Fruit fly (Drosophila melanogaster) whole organism, prepupa: ENCODE results near the gene yellow-f2.

Experiments
- Blimp-1 ChIP-seq: fragments of 200-800 bp; sonication (Bioruptor generic); optimal IDR thresholded peaks from 3 replicates; lab custom pipeline; 2017; ENCODE audit warnings: missing biosample characterization, missing genetic modification characterization, mild to moderate bottlenecking, moderate library complexity, missing genetic modification reagents
- CG11294 ChIP-seq: fragments of 200-800 bp; sonication (Bioruptor generic); IDR thresholded peaks from 2 replicates; pipeline ENCODE4 v1.3.6; 2022; ENCODE audit warnings: missing biosample characterization, missing genetic modification characterization
- CG11762 ChIP-seq: fragments of 200-800 bp; sonication (Bioruptor generic); optimal IDR thresholded peaks from 3 replicates; lab custom pipeline; 2016; ENCODE audit warnings: missing biosample characterization, missing genetic modification characterization; ENCODE audit not compliant: insufficient read depth
- CG11902 ChIP-seq: fragments of 200-800 bp; sonication (Bioruptor generic); optimal IDR thresholded peaks from 3 replicates; lab custom pipeline; 2016; ENCODE audit warnings: missing biosample characterization, missing genetic modification characterization
- CG15336 ChIP-seq: fragments of 200-800 bp; sonication (Bioruptor generic); IDR thresholded peaks from 2 replicates; pipeline ENCODE4 v1.3.6; 2022; ENCODE audit warnings: missing biosample characterization, missing genetic modification characterization
- CG1621 ChIP-seq: fragments of 200-800 bp; sonication (Bioruptor generic); optimal IDR thresholded peaks from 3 replicates; lab custom pipeline; 2018; ENCODE audit warnings: missing biosample characterization, mild to moderate bottlenecking, missing genetic modification characterization
- CG16779 ChIP-seq: fragments of 200-800 bp; sonication (Bioruptor generic); optimal IDR thresholded peaks from 3 replicates; lab custom pipeline; 2017; ENCODE audit warnings: missing biosample characterization, mild to moderate bottlenecking, missing genetic modification characterization
- CG3032 ChIP-seq: fragments of 200-800 bp; optimal IDR thresholded peaks from 2 replicates; lab custom pipeline; 2019; ENCODE audit warnings: missing biosample characterization, mild to moderate bottlenecking, missing genetic modification characterization, moderate library complexity
- CG31627 ChIP-seq: fragments of 200-800 bp; sonication (Bioruptor generic); optimal IDR thresholded peaks from 3 replicates; lab custom pipeline; 2016; ENCODE audit warnings: missing biosample characterization, missing genetic modification characterization
- CG32006 ChIP-seq: fragments of 200-800 bp; sonication (Bioruptor generic); optimal IDR thresholded peaks from 3 replicates; lab custom pipeline; 2017; ENCODE audit warnings: missing biosample characterization, mild to moderate bottlenecking, missing genetic modification characterization
- CG34406 ChIP-seq: fragments of 200-800 bp; sonication (Bioruptor generic); optimal IDR thresholded peaks from 3 replicates; lab custom pipeline; 2016; ENCODE audit warnings: missing biosample characterization, missing genetic modification characterization
- CG4318 ChIP-seq: fragments of 200-800 bp; sonication (Bioruptor generic); optimal IDR thresholded peaks from 3 replicates; lab custom pipeline; 2017; ENCODE audit warnings: missing biosample characterization, mild to moderate bottlenecking, missing genetic modification characterization
- CG6163 ChIP-seq: fragments of 200-800 bp; sonication (Bioruptor generic); IDR thresholded peaks from 3 replicates; pipeline ENCODE4 v1.3.6; 2022; ENCODE audit warnings: missing biosample characterization, missing genetic modification characterization
- CG6276 ChIP-seq: fragments of 200-800 bp; sonication (Bioruptor generic); optimal IDR thresholded peaks from 2 replicates; lab custom pipeline; 2017; ENCODE audit warnings: missing biosample characterization, mild to moderate bottlenecking, missing genetic modification characterization
- CG6808 ChIP-seq: fragments of 200-800 bp; sonication (Bioruptor generic); optimal IDR thresholded peaks from 3 replicates; lab custom pipeline; 2017; ENCODE audit warnings: missing biosample characterization, missing genetic modification characterization, mild to moderate bottlenecking, moderate library complexity, missing genetic modification reagents
- CG6854 ChIP-seq: fragments of 200-800 bp; sonication (Bioruptor generic); optimal IDR thresholded peaks from 2 replicates; lab custom pipeline; 2017; ENCODE audit warnings: missing biosample characterization, mild to moderate bottlenecking, missing genetic modification characterization
- CG7368 ChIP-seq: fragments of 200-800 bp; sonication (Bioruptor generic); optimal IDR thresholded peaks from 3 replicates; lab custom pipeline; 2016; ENCODE audit warnings: missing biosample characterization, missing genetic modification characterization
- CG8119 ChIP-seq: fragments of 200-800 bp; sonication (Bioruptor generic); IDR thresholded peaks from 3 replicates; pipeline ENCODE4 v1.3.6; 2022; ENCODE audit warnings: missing biosample characterization, missing genetic modification characterization
- CG8632 ChIP-seq: fragments of 200-800 bp; sonication (Bioruptor generic); optimal IDR thresholded peaks from 3 replicates; lab custom pipeline; 2016; ENCODE audit warnings: missing biosample characterization, missing genetic modification characterization
- CG9139 ChIP-seq: fragments of 200-800 bp; sonication (Bioruptor generic); optimal IDR thresholded peaks from 3 replicates; lab custom pipeline; 2017; ENCODE audit warnings: missing biosample characterization, mild to moderate bottlenecking, missing genetic modification characterization
- Eip75B ChIP-seq: fragments of 200-800 bp; sonication (Bioruptor generic); optimal IDR thresholded peaks from 3 replicates; lab custom pipeline; 2016; ENCODE audit warnings: missing biosample characterization, missing genetic modification characterization
- Eip78C ChIP-seq: fragments of 200-800 bp; sonication (Bioruptor generic); peaks from one replicate; lab custom pipeline; 2016; ENCODE audit warnings: missing biosample characterization, missing genetic modification characterization
- Eip93F ChIP-seq: fragments of 200-800 bp; sonication (Bioruptor generic); optimal IDR thresholded peaks from 2 replicates; lab custom pipeline; 2016; ENCODE audit warnings: missing biosample characterization, mild to moderate bottlenecking, missing genetic modification characterization
- Ets21C ChIP-seq: fragments of 200-800 bp; sonication (Bioruptor generic); optimal IDR thresholded peaks from 3 replicates; lab custom pipeline; 2016; ENCODE audit warnings: missing biosample characterization, missing genetic modification characterization
- Ets96B ChIP-seq: fragments of 200-800 bp; optimal IDR thresholded peaks from 2 replicates; lab custom pipeline; 2019; ENCODE audit warnings: missing biosample characterization, mild to moderate bottlenecking, missing genetic modification characterization, moderate library complexity
- Gug ChIP-seq: fragments of 200-800 bp; sonication (Bioruptor generic); IDR thresholded peaks from 2 replicates; pipeline ENCODE4 v1.3.6; 2022; ENCODE audit warnings: missing biosample characterization, missing genetic modification characterization
- Hr38 ChIP-seq: sonication (Bioruptor generic); optimal IDR thresholded peaks from 2 replicates; lab custom pipeline; 2016; ENCODE audit warnings: missing biosample characterization, missing genetic modification characterization
- Hr39 ChIP-seq: fragments of 200-800 bp; sonication (Bioruptor generic); optimal IDR thresholded peaks from 2 replicates; lab custom pipeline; 2016; ENCODE audit warnings: missing biosample characterization, missing genetic modification characterization
- Hr4 ChIP-seq: fragments of 200-800 bp; sonication (Bioruptor generic); optimal IDR thresholded peaks from 3 replicates; lab custom pipeline; 2016; ENCODE audit warnings: missing biosample characterization, missing genetic modification characterization
- Met ChIP-seq: fragments of 200-800 bp; sonication (Bioruptor generic); optimal IDR thresholded peaks from 3 replicates; lab custom pipeline; 2016; ENCODE audit warnings: missing biosample characterization, missing genetic modification characterization
- Smox ChIP-seq: fragments of 200-800 bp; sonication (Bioruptor generic); optimal IDR thresholded peaks from 3 replicates; lab custom pipeline; 2016; ENCODE audit warnings: missing biosample characterization, missing genetic modification characterization
- Sox102F ChIP-seq: fragments of 200-800 bp; sonication (Bioruptor generic); optimal IDR thresholded peaks from 2 replicates; lab custom pipeline; 2016; ENCODE audit warnings: missing biosample characterization, mild to moderate bottlenecking, missing genetic modification characterization
- Sox14 ChIP-seq: fragments of 200-800 bp; sonication (Bioruptor generic); optimal IDR thresholded peaks from 3 replicates; lab custom pipeline; 2016; ENCODE audit warnings: missing biosample characterization, missing genetic modification characterization
- Sox15 ChIP-seq: fragments of 200-800 bp; sonication (Bioruptor generic); optimal IDR thresholded peaks from 3 replicates; lab custom pipeline; 2016; ENCODE audit warnings: missing biosample characterization, missing genetic modification characterization
- achi ChIP-seq: fragments of 200-800 bp; sonication (Bioruptor generic); optimal IDR thresholded peaks from 3 replicates; lab custom pipeline; 2016; ENCODE audit warnings: missing biosample characterization, missing genetic modification characterization
- acj6 ChIP-seq: fragments of 200-800 bp; sonication (Bioruptor generic); optimal IDR thresholded peaks from 3 replicates; lab custom pipeline; 2016; ENCODE audit warnings: missing biosample characterization, missing genetic modification characterization
- cyc ChIP-seq: fragments of 200-800 bp; sonication (Bioruptor generic); optimal IDR thresholded peaks from 3 replicates; lab custom pipeline; 2016; ENCODE audit warnings: missing biosample characterization, missing genetic modification characterization
- dac ChIP-seq: fragments of 200-800 bp; sonication (Bioruptor generic); optimal IDR thresholded peaks from 2 replicates; lab custom pipeline; 2017; ENCODE audit warnings: missing biosample characterization, mild to moderate bottlenecking, missing genetic modification characterization
- eg ChIP-seq: fragments of 200-800 bp; sonication (Bioruptor generic); IDR thresholded peaks from 3 replicates; pipeline ENCODE4 v1.3.6; 2022; ENCODE audit warnings: missing biosample characterization, missing genetic modification characterization
- esn ChIP-seq: fragments of 200-800 bp; sonication (Bioruptor generic); optimal IDR thresholded peaks from 2 replicates; lab custom pipeline; 2016; ENCODE audit warnings: missing biosample characterization, mild to moderate bottlenecking, missing genetic modification characterization, moderate library complexity
- fd85E ChIP-seq: fragments of 200-800 bp; sonication (Bioruptor generic); optimal IDR thresholded peaks from 3 replicates; lab custom pipeline; 2016; ENCODE audit warnings: missing biosample characterization, missing genetic modification characterization
- lz ChIP-seq: fragments of 200-800 bp; sonication (Bioruptor generic); optimal IDR thresholded peaks from 3 replicates; lab custom pipeline; 2016; ENCODE audit warnings: missing biosample characterization, missing genetic modification characterization
- net ChIP-seq: fragments of 200-800 bp; sonication (Bioruptor generic); optimal IDR thresholded peaks from 3 replicates; lab custom pipeline; 2016; ENCODE audit warnings: missing biosample characterization, missing genetic modification characterization
- pdm3 ChIP-seq: fragments of 200-800 bp; sonication (Bioruptor generic); optimal IDR thresholded peaks from 3 replicates; lab custom pipeline; 2016; ENCODE audit warnings: missing biosample characterization, missing genetic modification characterization
- salr ChIP-seq, 2 experiments: fragments of 200-800 bp; sonication (Bioruptor generic); optimal IDR thresholded peaks; 3 replicates each; lab custom pipeline; 2016 to 2018; ENCODE audit warnings: missing biosample characterization in 2 of 2, missing genetic modification characterization in 2 of 2, mild to moderate bottlenecking in 1 of 2
- spab ChIP-seq: fragments of 200-800 bp; sonication (Bioruptor generic); optimal IDR thresholded peaks from 2 replicates; lab custom pipeline; 2017; ENCODE audit warnings: missing biosample characterization, mild to moderate bottlenecking, missing genetic modification characterization, missing genetic modification reagents
- svp ChIP-seq: fragments of 200-800 bp; sonication (Bioruptor generic); peaks from one replicate; lab custom pipeline; 2016; ENCODE audit warnings: missing biosample characterization, missing genetic modification characterization
- topi ChIP-seq: fragments of 200-800 bp; sonication (Bioruptor generic); optimal IDR thresholded peaks from 3 replicates; lab custom pipeline; 2016; ENCODE audit warnings: missing biosample characterization, missing genetic modification characterization
- vri ChIP-seq: fragments of 200-800 bp; sonication (Bioruptor generic); optimal IDR thresholded peaks from 3 replicates; lab custom pipeline; 2016; ENCODE audit warnings: missing biosample characterization, mild to moderate bottlenecking, missing genetic modification characterization

The yellow-f2 gene

DNA sequence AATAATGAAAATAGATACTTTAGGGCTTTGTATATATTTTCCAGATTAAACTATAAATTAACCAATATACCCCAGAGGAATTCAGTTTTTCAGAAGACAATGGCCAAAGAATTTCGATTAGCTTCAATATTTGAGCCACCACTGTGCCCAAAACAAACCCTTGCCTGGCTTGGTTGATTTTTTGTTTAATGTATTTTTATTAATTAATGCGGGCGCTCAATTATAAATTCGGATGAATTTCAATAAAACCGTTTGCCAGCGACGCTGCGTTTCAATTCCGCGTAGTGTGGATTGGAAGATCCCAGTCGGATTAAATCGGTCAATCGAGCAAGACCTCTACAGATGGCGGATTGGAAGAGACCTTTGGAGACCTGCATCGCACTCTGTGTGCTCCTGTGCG, 46.8 kb upstream of the yellow-f2 start, which contains the start of gene CG11670:
Gene CG11670, plus strand, starts transcription at position 301 of the 400 bp plus-strand sequence.
- TF ChIP-seq CG6854 (no peak), Gug (GFP tag; lab: Robert Waterston, UW) (no peak), CG7368 (GFP tag; lab: Kevin White, UChicago) (no peak), Eip93F (GFP tag; lab: Kevin White, UChicago) (no peak), Eip75B (no peak), Hr4 (GFP tag; lab: Kevin White, UChicago) (no peak), CG1621 (tag; lab: Kevin White, UChicago) (no peak), Hr38 (GFP tag; lab: Kevin White, UChicago) (no peak), Smox (GFP tag; lab: Kevin White, UChicago) (no peak), CG34406 (GFP tag; lab: Kevin White, UChicago) (no peak), CG11902 (GFP tag; lab: Kevin White, UChicago) (no peak), Eip78C (GFP tag; lab: Kevin White, UChicago) (no peak), achi (no peak), CG6808 (GFP tag; lab: Kevin White, UChicago) (no peak), CG9139 (no peak), acj6 (GFP tag; lab: Kevin White, UChicago) (no peak), CG32006 (no peak), dac (GFP tag; lab: Kevin White, UChicago) (no peak), Sox15 (GFP tag; lab: Kevin White, UChicago) (no peak)

DNA sequence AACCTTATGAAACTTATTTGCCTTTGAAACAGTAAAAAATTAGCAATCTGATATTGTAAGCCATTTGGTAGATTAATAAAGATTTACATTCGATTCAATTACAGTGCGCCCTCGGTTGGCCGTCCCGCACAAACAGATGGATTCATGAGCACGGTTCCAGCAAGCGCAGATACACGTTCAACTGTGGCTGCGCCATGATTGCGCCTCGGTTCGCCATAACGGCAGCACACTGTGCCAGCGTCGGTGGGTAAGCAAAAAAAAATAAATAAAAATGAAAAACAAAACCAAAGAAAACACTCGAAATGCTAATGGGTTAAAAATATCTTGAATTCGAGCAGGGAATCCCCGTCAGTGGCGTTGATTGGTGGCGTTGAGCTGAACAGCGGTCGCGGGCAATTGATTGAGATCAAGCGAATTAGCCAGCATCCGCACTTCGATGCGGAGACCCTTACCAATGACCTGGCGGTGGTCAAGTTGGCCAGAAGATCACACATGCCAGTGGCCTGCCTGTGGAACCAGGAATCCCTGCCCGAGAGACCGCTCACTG, 44.2 kb upstream of the yellow-f2 start:
- TF ChIP-seq CG8119 (GFP tag; lab: Robert Waterston, UW) (0 out of 3 replicates have a peak, but pooled peaks have one; percentile 32), Eip78C (GFP tag; lab: Kevin White, UChicago) (peak; percentile 57), Smox (GFP tag; lab: Kevin White, UChicago) (peak; percentile 22), CG9139 (no peak), svp (GFP tag; lab: Kevin White, UChicago) (peak; percentile 64), fd85E (GFP tag; lab: Kevin White, UChicago) (no peak), Hr39 (GFP tag; lab: Kevin White, UChicago) (peak; percentile 51), CG4318 (GFP tag; lab: Kevin White, UChicago) (no peak), salr (GFP tag; optimal IDR thresholded peaks at IDR 0.05; lab: Kevin White, UChicago) (no peak), CG3032 (tag; lab: Kevin White, UChicago) (no peak), Met (GFP tag; lab: Kevin White, UChicago) (peak; percentile 51), CG11762 (no peak), vri (GFP tag; lab: Kevin White, UChicago) (no peak), lz (GFP tag; lab: Kevin White, UChicago) (peak; percentile 24), topi (GFP tag; lab: Kevin White, UChicago) (peak; percentile 30), esn (GFP tag; lab: Kevin White, UChicago) (no peak), Eip93F (GFP tag; lab: Kevin White, UChicago) (no peak), CG1621 (tag; lab: Kevin White, UChicago) (no peak), CG6163 (peak; percentile 54; the same call in 2 of the 3 replicates), net (GFP tag; lab: Kevin White, UChicago) (peak; percentile 8), dac (GFP tag; lab: Kevin White, UChicago) (no peak), Sox14 (GFP tag; lab: Kevin White, UChicago) (peak; percentile 24), CG6808 (GFP tag; lab: Kevin White, UChicago) (peak; percentile 16), CG32006 (no peak), eg (peak; percentile 57; the same call in 2 of the 3 replicates), CG15336 (GFP tag; lab: Robert Waterston, UW) (no peak), spab (GFP tag; lab: Kevin White, UChicago) (peak; percentile 9), pdm3 (GFP tag; lab: Kevin White, UChicago) (peak; percentile 12), CG31627 (GFP tag; lab: Kevin White, UChicago) (peak; percentile 43), achi (peak; percentile 17), Ets96B (tag; lab: Kevin White, UChicago) (no peak), cyc (GFP tag; lab: Kevin White, UChicago) (peak; percentile 17), CG34406 (GFP tag; lab: Kevin White, UChicago) (peak; percentile 36), Sox15 (GFP tag; lab: Kevin White, UChicago) (no peak), CG16779 (tag; lab: Kevin White, UChicago) (no peak), Ets21C (no peak), Hr4 (GFP tag; lab: Kevin White, UChicago) (no peak), Blimp-1 (no peak), CG11294 (GFP tag; lab: Robert Waterston, UW) (no peak), CG8632 (GFP tag; lab: Kevin White, UChicago) (peak; percentile 27), CG6276 (GFP tag; lab: Kevin White, UChicago) (no peak), Sox102F (peak; percentile 8)
